Fruit fly (Drosophila melanogaster): ENCODE measurements around the gene Eig71Eb.

Gene Eig71Eb

dm6 chr3L:15624944-15625610, 24.7 kb upstream of the Eig71Eb start (continued):
- TF ChIP-seq grn (GFP tag; optimal IDR thresholded peaks at IDR 0.05) (no peak), CG7372 (GFP tag; IDR thresholded peaks at IDR 0.05) (peak; percentile 98), jigr1 (GFP tag; IDR thresholded peaks at IDR 0.05) (no peak), CG3163 (GFP tag; optimal IDR thresholded peaks at IDR 0.05) (no peak), Adf1 (GFP tag; IDR thresholded peaks at IDR 0.05) (peak; percentile 66), crol (GFP tag; IDR thresholded peaks at IDR 0.05) (peak; percentile 59), Drgx (GFP tag; IDR thresholded peaks at IDR 0.05) (0 out of 2 replicates have a peak, but pooled peaks have one; percentile 5), CG10959 (GFP tag; IDR thresholded peaks at IDR 0.05) (no peak)

DNA sequence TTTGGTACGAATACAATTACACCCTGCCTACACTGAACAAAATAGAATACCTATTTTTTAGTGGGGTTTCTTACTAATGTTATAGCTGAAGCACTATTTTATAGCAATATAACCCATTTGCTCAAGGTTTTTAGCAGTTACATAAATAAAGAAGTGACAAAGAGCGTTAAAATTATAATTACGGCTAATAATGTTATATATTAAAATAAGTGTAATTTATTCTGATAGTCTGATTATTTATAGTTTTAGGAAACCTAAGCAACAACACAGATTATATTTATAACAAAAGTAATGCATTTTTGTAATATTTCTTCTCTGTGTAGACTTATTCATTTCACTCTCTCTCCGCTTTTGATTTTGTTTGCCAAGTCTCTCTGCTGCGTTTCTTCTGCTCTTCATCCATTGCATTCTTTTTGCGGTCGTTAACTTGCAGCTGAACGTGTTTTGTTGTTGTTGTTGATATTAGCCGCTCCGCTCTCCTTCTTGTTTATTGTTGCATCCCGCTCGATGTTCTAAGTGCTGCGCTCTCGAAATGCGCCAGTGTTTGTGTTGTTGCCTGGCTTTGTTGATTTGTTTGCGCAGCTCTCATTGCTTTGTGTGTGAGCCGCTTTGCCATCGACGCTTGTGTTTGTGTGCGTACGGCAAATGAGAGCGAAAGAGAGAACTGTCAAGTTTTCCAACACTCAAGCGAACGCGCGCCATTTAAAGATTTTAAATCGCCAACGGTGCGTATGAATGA, 23.9 kb upstream of the Eig71Eb start:
- TF ChIP-seq Ets65A (GFP tag) (peak; percentile 39), CG13775 (GFP tag; optimal IDR thresholded peaks at IDR 0.05) (peak; percentile 89), Hr3 (GFP tag; optimal IDR thresholded peaks at IDR 0.05) (peak; percentile 91), CG31365 (tag; optimal IDR thresholded peaks at IDR 0.05) (peak; percentile 53), caup (GFP tag; optimal IDR thresholded peaks at IDR 0.05; ENCODE audit: severe bottlenecking) (peak; percentile 81), B-H1 (GFP tag; IDR thresholded peaks at IDR 0.05) (peak; percentile 82), croc (GFP tag; conservative IDR thresholded peaks at IDR 0.05) (peak; percentile 84), corto (GFP tag; optimal IDR thresholded peaks at IDR 0.05) (peak; percentile 62), CG17568 (GFP tag; optimal IDR thresholded peaks at IDR 0.05) (peak; percentile 50), CG6654 (GFP tag; optimal IDR thresholded peaks at IDR 0.05) (peak; percentile 87), zfh1 (GFP tag; IDR thresholded peaks at IDR 0.05) (peak; percentile 66; the same call in 2 of the 3 replicates), Spps (tag; optimal IDR thresholded peaks at IDR 0.05) (peak; percentile 89), eyg (GFP tag; optimal IDR thresholded peaks at IDR 0.05) (no peak), Oli (tag; optimal IDR thresholded peaks at IDR 0.05) (peak; percentile 95), CG9797 (GFP tag; optimal IDR thresholded peaks at IDR 0.05) (peak; percentile 11), HmgD (GFP tag; optimal IDR thresholded peaks at IDR 0.05) (no peak), onecut (GFP tag; IDR thresholded peaks at IDR 0.05) (peak; percentile 45), CG8089 (GFP tag; optimal IDR thresholded peaks at IDR 0.05) (no peak), CG11093 (GFP tag; IDR thresholded peaks at IDR 0.05) (peak; percentile 80; the same call in 2 of the 3 replicates), unc-4 (GFP tag; IDR thresholded peaks at IDR 0.05; ENCODE audit: partially characterized antibody) (no peak), Atf3 (GFP tag; optimal IDR thresholded peaks at IDR 0.05) (peak; percentile 13), Dp (GFP tag; optimal IDR thresholded peaks at IDR 0.05) (peak; percentile 89), CG30403 (GFP tag; optimal IDR thresholded peaks at IDR 0.05) (peak; percentile 95), Sry-β (GFP tag; optimal IDR thresholded peaks at IDR 0.05) (peak; percentile 44), CG5245 (GFP tag; optimal IDR thresholded peaks at IDR 0.05) (peak; percentile 73), prd (optimal IDR thresholded peaks at IDR 0.05) (no peak), prd (GFP tag; IDR thresholded peaks at IDR 0.05) (peak; percentile 88), trem (tag; optimal IDR thresholded peaks at IDR 0.05) (peak; percentile 90), otp (GFP tag; IDR thresholded peaks at IDR 0.05) (peak; percentile 21; the same call in 1 of the 3 replicates), CG12104 (GFP tag; optimal IDR thresholded peaks at IDR 0.05) (peak; percentile 89), CG6272 (GFP tag; IDR thresholded peaks at IDR 0.05) (no peak), CG9727 (GFP tag; optimal IDR thresholded peaks at IDR 0.05) (peak; percentile 92), sob (GFP tag; IDR thresholded peaks at IDR 0.05) (peak; percentile 76), phol (tag; optimal IDR thresholded peaks at IDR 0.05) (peak; percentile 97), tll (GFP tag; optimal IDR thresholded peaks at IDR 0.05) (no peak), CG5180 (GFP tag; optimal IDR thresholded peaks at IDR 0.05) (peak; percentile 82), CG3726 (GFP tag; IDR thresholded peaks at IDR 0.05) (peak; percentile 73; the same call in 2 of the 3 replicates), dpn (GFP tag; optimal IDR thresholded peaks at IDR 0.05) (peak; percentile 57 to 71), CG10431 (GFP tag; optimal IDR thresholded peaks at IDR 0.05) (peak; percentile 41), dan (GFP tag; IDR thresholded peaks at IDR 0.05) (no peak)

Measured in whole organism, embryonic.